Worm (Caenorhabditis elegans): Measurements from ENCODE around the gene dna-2.

The dna-2 gene

ce11 chrII:11782493-11782892 is 4.3 kb downstream of the dna-2 start, which contains the start of gene F43G6.16 (continued):
- TF ChIP-seq C06A6.2 (GFP tag; conservative IDR thresholded peaks at IDR 0.05) (no peak), egrh-3 (GFP tag; IDR thresholded peaks at IDR 0.05) (no peak), sdz-38 (tag; optimal IDR thresholded peaks at IDR 0.05) (no peak), lin-26 (GFP tag; IDR thresholded peaks at IDR 0.05) (no peak), F49E8.2 (tag; optimal IDR thresholded peaks at IDR 0.05; ENCODE audit: insufficient read depth) (peak; percentile 95), atf-7 (tag; optimal IDR thresholded peaks at IDR 0.05) (no peak), mcd-1 (GFP tag; IDR thresholded peaks at IDR 0.05) (peak; percentile 94), ztf-25 (GFP tag; IDR thresholded peaks at IDR 0.05) (0 out of 2 replicates have a peak, but pooled peaks have one; percentile 54), F39B2.1 (GFP tag; IDR thresholded peaks at IDR 0.05) (no peak), madf-3 (GFP tag; IDR thresholded peaks at IDR 0.05) (peak; percentile 90), F22D6.2 (tag; optimal IDR thresholded peaks at IDR 0.05) (no peak), lin-40 (tag; optimal IDR thresholded peaks at IDR 0.05) (no peak), bed-1 (GFP tag; IDR thresholded peaks at IDR 0.05) (no peak), madf-6 (GFP tag; IDR thresholded peaks at IDR 0.05) (peak; percentile 100), nfyb-1 (GFP tag; IDR thresholded peaks at IDR 0.05) (0 out of 2 replicates have a peak, but pooled peaks have one; percentile 50), lir-1 (GFP tag; conservative IDR thresholded peaks at IDR 0.05) (peak; percentile 77), ztf-6 (GFP tag; IDR thresholded peaks at IDR 0.05) (no peak), dpl-1 (GFP tag; optimal IDR thresholded peaks at IDR 0.05) (peak; percentile 97), ceh-58 (GFP tag; IDR thresholded peaks at IDR 0.05) (no peak), B0019.2 (GFP tag; conservative IDR thresholded peaks at IDR 0.05) (peak; percentile 73), pbrm-1 (GFP tag; IDR thresholded peaks at IDR 0.05) (peak; percentile 77), egl-18 (GFP tag; IDR thresholded peaks at IDR 0.05) (no peak), zfh-2 (GFP tag; conservative IDR thresholded peaks at IDR 0.05) (no peak), attf-3 (GFP tag; conservative IDR thresholded peaks at IDR 0.05) (peak; percentile 25; the same call in 1 of the 2 replicates), nhr-179 (tag; optimal IDR thresholded peaks at IDR 0.05) (no peak), sea-2 (GFP tag; IDR thresholded peaks at IDR 0.05) (no peak), xnd-1 (tag; optimal IDR thresholded peaks at IDR 0.05) (peak; percentile 99), repo-1 (tag; optimal IDR thresholded peaks at IDR 0.05) (no peak), madf-10 (tag; optimal IDR thresholded peaks at IDR 0.05) (no peak), snpc-3.4 (tag; optimal IDR thresholded peaks at IDR 0.05) (peak; percentile 92), ccch-3 (GFP tag; optimal IDR thresholded peaks at IDR 0.05) (no peak), hlh-26 (GFP tag; conservative IDR thresholded peaks at IDR 0.05) (no peak), unc-62 (GFP tag; optimal IDR thresholded peaks at IDR 0.05) (no peak), madf-8 (GFP tag; conservative IDR thresholded peaks at IDR 0.05) (peak; percentile 100), lag-1 (GFP tag; IDR thresholded peaks at IDR 0.05) (no peak), D2030.7 (GFP tag; IDR thresholded peaks at IDR 0.05) (peak; percentile 97), C17E4.6 (GFP tag; IDR thresholded peaks at IDR 0.05) (peak; percentile 64; the same call in 1 of the 2 replicates), ztf-3 (GFP tag; optimal IDR thresholded peaks at IDR 0.05) (no peak), ceh-27 (GFP tag; optimal IDR thresholded peaks at IDR 0.05) (no peak), hlh-12 (tag; optimal IDR thresholded peaks at IDR 0.05) (no peak), Y67H2A.10 (GFP tag; conservative IDR thresholded peaks at IDR 0.05) (no peak), Y95B8A.8 (GFP tag; IDR thresholded peaks at IDR 0.05) (peak; percentile 86), let-526 (GFP tag; IDR thresholded peaks at IDR 0.05) (no peak), pha-4 (tag; optimal IDR thresholded peaks at IDR 0.05) (no peak), attf-6 (GFP tag; IDR thresholded peaks at IDR 0.05) (peak; percentile 73; the same call in 1 of the 2 replicates), nhr-80 (tag; optimal IDR thresholded peaks at IDR 0.05) (no peak), nhr-90 (tag; optimal IDR thresholded peaks at IDR 0.05) (no peak), K11D2.4 (GFP tag; IDR thresholded peaks at IDR 0.05) (no peak), unc-130 (GFP tag; optimal IDR thresholded peaks at IDR 0.05) (peak; percentile 91), zim-3 (tag; optimal IDR thresholded peaks at IDR 0.05) (no peak)

All from whole organism, young adult.